Worm (Caenorhabditis elegans) whole organism, L4/young adult: ENCODE data around the gene C23G10.7.

Experiments used
- dao-5 ChIP-seq: sonication (generic microtip); optimal IDR thresholded peaks from 2 replicates; lab custom pipeline; 2016; ENCODE audit warnings: missing genotype, missing genetic modification characterization, moderate library complexity, missing compliant biosample characterization
- him-1 ChIP-seq: sonication (generic microtip); optimal IDR thresholded peaks from 2 replicates; lab custom pipeline; 2016; ENCODE audit warnings: missing genotype, missing genetic modification reagents, missing genetic modification characterization, missing compliant biosample characterization

ce11 chrIII:6180294-6180693, 17.9 kb downstream of the C23G10.7 start:
- TF ChIP-seq him-1 (tag; lab: Kevin White, UChicago): no peak
- TF ChIP-seq dao-5 (tag; lab: Kevin White, UChicago): no peak
